Fruit fly (Drosophila melanogaster) whole organism: ENCODE measurements around the gene snky.

Experiments
- Dll ChIP-seq: fragments of >200 bp; optimal IDR thresholded peaks from 2 replicates; lab custom pipeline; 2017
- EcR ChIP-seq, 2 experiments: fragments of >200 bp; optimal IDR thresholded peaks; 2 replicates each; lab custom pipeline; 2017; ENCODE audit warnings: missing biosample characterization in 2 of 2, missing genetic modification characterization in 2 of 2, missing genetic modification reagents in 2 of 2
- pan ChIP-seq: fragments of >200 bp; optimal IDR thresholded peaks from 2 replicates; lab custom pipeline; 2017
- psq ChIP-seq: fragments of >200 bp; optimal IDR thresholded peaks from 2 replicates; lab custom pipeline; 2017

DNA sequence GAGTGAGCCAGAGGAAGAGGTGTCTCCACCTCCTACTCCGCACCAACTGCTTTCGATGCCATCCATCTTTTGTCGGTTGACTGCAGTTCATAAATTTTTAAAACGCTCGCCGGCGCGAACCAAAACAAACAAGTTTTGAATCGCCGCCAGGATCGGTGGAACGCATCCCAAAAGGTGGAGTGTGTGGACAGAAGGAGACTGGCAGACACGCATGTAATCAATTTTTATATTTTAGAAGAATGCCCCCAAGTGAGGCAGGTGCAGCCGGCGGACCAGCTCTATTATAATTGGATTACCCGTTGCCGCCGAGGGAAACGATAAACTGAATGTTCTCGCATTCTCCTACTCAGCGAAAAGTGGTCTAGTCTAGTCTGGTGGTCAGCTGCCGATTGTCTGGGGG lies 541 bp upstream of the snky start:
- TF ChIP-seq EcR (GFP tag; optimal IDR thresholded peaks at IDR 0.05; lab: Kevin White, UChicago) (no peak), pan (lab: Kevin White, UChicago) (no peak), psq (lab: Kevin White, UChicago) (no peak), Dll (lab: Kevin White, UChicago) (no peak)
